Fruit fly (Drosophila melanogaster) whole organism, embryonic: ENCODE results near the gene peb.

Source experiments
- Atf-2 ChIP-seq: fragments of 200-800 bp; sonication (Bioruptor generic); optimal IDR thresholded peaks from 2 replicates; lab custom pipeline; 2016; ENCODE audit warnings: missing biosample characterization, missing genetic modification characterization
- CG10979 ChIP-seq: fragments of 200-800 bp; sonication (Bioruptor generic); optimal IDR thresholded peaks from 2 replicates; lab custom pipeline; 2018; ENCODE audit warnings: missing biosample characterization, mild to moderate bottlenecking, missing genetic modification characterization, moderate library complexity
- CG11085 ChIP-seq: fragments of 200-800 bp; sonication (Bioruptor generic); IDR thresholded peaks from 2 replicates; pipeline ENCODE4 v1.3.6; 2022; ENCODE audit warnings: missing biosample characterization, missing genetic modification characterization
- CG14014 ChIP-seq: fragments of 200-800 bp; sonication (Bioruptor generic); IDR thresholded peaks from 2 replicates; pipeline ENCODE4 v1.3.6; 2022; ENCODE audit warnings: missing biosample characterization, missing genetic modification characterization
- CG14710 ChIP-seq: fragments of 200-800 bp; sonication (Bioruptor generic); optimal IDR thresholded peaks from 3 replicates; lab custom pipeline; 2019; ENCODE audit warnings: missing biosample characterization, mild to moderate bottlenecking, missing genetic modification characterization, moderate library complexity
- CG17612 ChIP-seq: fragments of 200-800 bp; sonication (Bioruptor generic); IDR thresholded peaks from 2 replicates; pipeline ENCODE4 v1.3.6; 2022; ENCODE audit warnings: missing biosample characterization, missing genetic modification characterization
- CG18764 ChIP-seq: fragments of 200-800 bp; sonication (Bioruptor generic); optimal IDR thresholded peaks from 3 replicates; lab custom pipeline; 2016; ENCODE audit warnings: missing biosample characterization, missing genetic modification characterization
- CG2875 ChIP-seq: fragments of 200-800 bp; sonication (Bioruptor generic); optimal IDR thresholded peaks from 2 replicates; lab custom pipeline; 2017; ENCODE audit warnings: missing biosample characterization, mild to moderate bottlenecking, missing genetic modification characterization, missing genetic modification reagents
- CG30431 ChIP-seq: fragments of 200-800 bp; sonication (Bioruptor generic); optimal IDR thresholded peaks from 2 replicates; lab custom pipeline; 2017; ENCODE audit warnings: missing biosample characterization, missing genetic modification characterization
- CG32767 ChIP-seq: fragments of 200-800 bp; sonication (Bioruptor generic); IDR thresholded peaks from 2 replicates; pipeline ENCODE4 v1.3.6; 2022; ENCODE audit warnings: missing biosample characterization, missing genetic modification characterization
- CG4730 ChIP-seq: fragments of 200-800 bp; sonication (Bioruptor generic); IDR thresholded peaks from 2 replicates; pipeline ENCODE4 v1.3.6; 2022; ENCODE audit warnings: missing biosample characterization, missing genetic modification characterization
- CG6683 ChIP-seq: fragments of 200-800 bp; sonication (Bioruptor generic); optimal IDR thresholded peaks from 2 replicates; lab custom pipeline; 2017; ENCODE audit warnings: missing biosample characterization, mild to moderate bottlenecking, missing genetic modification characterization, missing genetic modification reagents
- CG7271 ChIP-seq: fragments of 200-800 bp; sonication (Bioruptor generic); optimal IDR thresholded peaks from 2 replicates; lab custom pipeline; 2018; ENCODE audit warnings: missing biosample characterization, mild to moderate bottlenecking, missing genetic modification characterization, moderate library complexity
- CG7928 ChIP-seq: fragments of 200-800 bp; sonication (Bioruptor generic); optimal IDR thresholded peaks from 2 replicates; lab custom pipeline; 2017; ENCODE audit warnings: missing biosample characterization, mild to moderate bottlenecking, missing genetic modification characterization
- CG8089 ChIP-seq: fragments of 200-800 bp; sonication (Bioruptor generic); optimal IDR thresholded peaks from 3 replicates; lab custom pipeline; 2016; ENCODE audit warnings: missing biosample characterization, missing genetic modification characterization
- CG8359 ChIP-seq: fragments of 200-800 bp; sonication (Bioruptor generic); optimal IDR thresholded peaks from 2 replicates; lab custom pipeline; 2017; ENCODE audit warnings: missing biosample characterization, mild to moderate bottlenecking, missing genetic modification characterization, borderline replicate concordance
- CHES-1-like ChIP-seq: fragments of 200-800 bp; sonication (Bioruptor generic); optimal IDR thresholded peaks from 2 replicates; lab custom pipeline; 2016; ENCODE audit warnings: missing biosample characterization, missing genetic modification characterization
- D ChIP-seq, 2 experiments: fragments of 200-800 bp in 1 of 2; fragments of >200 bp in 1 of 2; sonication (Bioruptor generic) in 1 of 2; optimal IDR thresholded peaks; 2 replicates in 1 of 2; 3 replicates in 1 of 2; lab custom pipeline; 2017; ENCODE audit warnings: mild to moderate bottlenecking in 1 of 2, missing biosample characterization in 1 of 2, missing genetic modification characterization in 1 of 2, missing genetic modification reagents in 1 of 2
- Dek ChIP-seq: fragments of 200-800 bp; sonication (Bioruptor generic); optimal IDR thresholded peaks from 3 replicates; lab custom pipeline; 2019; ENCODE audit warnings: missing biosample characterization, mild to moderate bottlenecking, missing genetic modification characterization, moderate library complexity
- Dp ChIP-seq: fragments of 200-800 bp; sonication (Bioruptor generic); optimal IDR thresholded peaks from 2 replicates; lab custom pipeline; 2018; ENCODE audit warnings: missing biosample characterization, mild to moderate bottlenecking, missing genetic modification characterization, moderate library complexity
- Fer2 ChIP-seq: fragments of 200-800 bp; sonication (Bioruptor generic); optimal IDR thresholded peaks from 2 replicates; lab custom pipeline; 2018; ENCODE audit warnings: missing biosample characterization, mild to moderate bottlenecking, missing genetic modification characterization, moderate library complexity
- HmgD ChIP-seq: fragments of 200-800 bp; sonication (Bioruptor generic); optimal IDR thresholded peaks from 3 replicates; lab custom pipeline; 2016; ENCODE audit warnings: missing biosample characterization, missing genetic modification characterization
- Hmr ChIP-seq: fragments of 200-800 bp; sonication (Bioruptor generic); optimal IDR thresholded peaks from 3 replicates; lab custom pipeline; 2017; ENCODE audit warnings: mild to moderate bottlenecking, missing biosample characterization, missing genetic modification reagents, missing genetic modification characterization
- MESR4 ChIP-seq: fragments of 200-800 bp; sonication (Bioruptor generic); optimal IDR thresholded peaks from 2 replicates; lab custom pipeline; 2018; ENCODE audit warnings: missing biosample characterization, mild to moderate bottlenecking, missing genetic modification characterization, moderate library complexity
- Med ChIP-seq: fragments of 200-800 bp; sonication (Bioruptor generic); peaks from one replicate; lab custom pipeline; 2016; ENCODE audit warnings: missing biosample characterization, missing genetic modification characterization, mild to moderate bottlenecking, inconsistent platforms, moderate library complexity
- NC2β ChIP-seq: fragments of 200-800 bp; sonication (Bioruptor generic); optimal IDR thresholded peaks from 2 replicates; lab custom pipeline; 2016; ENCODE audit warnings: missing biosample characterization, missing genetic modification characterization
- NFAT ChIP-seq: fragments of 200-800 bp; sonication (Bioruptor generic); IDR thresholded peaks from 2 replicates; pipeline ENCODE4 v1.3.6; 2022; ENCODE audit warnings: missing biosample characterization, missing genetic modification characterization
- Scr ChIP-seq: fragments of 200-800 bp; sonication (Bioruptor generic); IDR thresholded peaks from 2 replicates; pipeline ENCODE4 v1.3.6; 2022; ENCODE audit warnings: missing biosample characterization, missing genetic modification characterization; ENCODE audit not compliant: partially characterized antibody
- Six4 ChIP-seq: fragments of 200-800 bp; sonication (Bioruptor generic); optimal IDR thresholded peaks from 2 replicates; lab custom pipeline; 2016; ENCODE audit warnings: missing biosample characterization, missing genetic modification characterization
- Sox102F ChIP-seq: fragments of 200-800 bp; sonication (Bioruptor generic); optimal IDR thresholded peaks from 2 replicates; lab custom pipeline; 2018; ENCODE audit warnings: missing biosample characterization, mild to moderate bottlenecking, missing genetic modification characterization, moderate library complexity
- Usf ChIP-seq: fragments of 200-800 bp; sonication (Bioruptor generic); optimal IDR thresholded peaks from 2 replicates; lab custom pipeline; 2017; ENCODE audit warnings: missing genotype, missing biosample characterization, missing genetic modification characterization
- YL-1 ChIP-seq: fragments of 200-800 bp; sonication (Bioruptor generic); optimal IDR thresholded peaks from 3 replicates; lab custom pipeline; 2017; ENCODE audit warnings: missing biosample characterization, mild to moderate bottlenecking, missing genetic modification characterization
- bsh ChIP-seq, 2 experiments: fragments of 200-800 bp; sonication (Bioruptor generic); optimal IDR thresholded peaks; 2 replicates each; lab custom pipeline; 2017 to 2018; ENCODE audit warnings: mild to moderate bottlenecking in 2 of 2, missing biosample characterization in 2 of 2, missing genetic modification characterization in 2 of 2, moderate library complexity in 1 of 2
- cad ChIP-seq: fragments of >200 bp; optimal IDR thresholded peaks from 2 replicates; lab custom pipeline; 2017; ENCODE audit warnings: missing biosample characterization, missing genetic modification characterization
- da ChIP-seq: fragments of 200-800 bp; sonication (Bioruptor generic); optimal IDR thresholded peaks from 2 replicates; lab custom pipeline; 2016; ENCODE audit warnings: missing biosample characterization, missing genetic modification characterization
- dati ChIP-seq: fragments of 200-800 bp; sonication (Bioruptor generic); IDR thresholded peaks from 2 replicates; pipeline ENCODE4 v1.3.6; 2022; ENCODE audit warnings: missing biosample characterization, missing genetic modification characterization
- dysf ChIP-seq: fragments of 200-800 bp; sonication (Bioruptor generic); IDR thresholded peaks from 3 replicates; pipeline ENCODE4 v1.3.6; 2022; ENCODE audit warnings: missing biosample characterization, missing genetic modification characterization
- eve ChIP-seq, 2 experiments: fragments of >200 bp; optimal IDR thresholded peaks; 2 replicates each; lab custom pipeline; 2017; ENCODE audit warnings: missing biosample characterization in 2 of 2, missing genetic modification characterization in 2 of 2
- gcm ChIP-seq: fragments of 200-800 bp; sonication (Bioruptor generic); optimal IDR thresholded peaks from 2 replicates; lab custom pipeline; 2019; ENCODE audit warnings: missing biosample characterization, mild to moderate bottlenecking, missing genetic modification characterization, moderate library complexity
- grn ChIP-seq: fragments of 200-800 bp; sonication (Bioruptor generic); optimal IDR thresholded peaks from 3 replicates; lab custom pipeline; 2017; ENCODE audit warnings: missing biosample characterization, missing genetic modification characterization
- hb ChIP-seq: fragments of 200-800 bp; sonication (Bioruptor generic); IDR thresholded peaks from 3 replicates; pipeline ENCODE4 v1.3.6; 2022; ENCODE audit warnings: missing biosample characterization, missing genetic modification characterization; ENCODE audit not compliant: partially characterized antibody
- onecut ChIP-seq: fragments of 200-800 bp; sonication (Bioruptor generic); IDR thresholded peaks from 2 replicates; pipeline ENCODE4 v1.3.6; 2022; ENCODE audit warnings: missing biosample characterization, missing genetic modification characterization
- pb ChIP-seq: fragments of 200-800 bp; sonication (Bioruptor generic); optimal IDR thresholded peaks from 3 replicates; lab custom pipeline; 2016; ENCODE audit warnings: missing biosample characterization, missing genetic modification characterization
- prd ChIP-seq, 3 experiments: fragments of >200 bp in 2 of 3; fragments of 200-800 bp in 1 of 3; sonication (Bioruptor generic) in 1 of 3; optimal IDR thresholded peaks in 2 of 3; IDR thresholded peaks in 1 of 3; 2 replicates in 2 of 3; 3 replicates in 1 of 3; pipeline versions ENCODE4 v1.3.6 to Lab custom; 2017 to 2022; ENCODE audit warnings: missing biosample characterization in 1 of 3, missing genetic modification characterization in 1 of 3
- repo ChIP-seq: fragments of 200-800 bp; sonication (Bioruptor generic); optimal IDR thresholded peaks from 2 replicates; lab custom pipeline; 2016; ENCODE audit warnings: missing biosample characterization, missing genetic modification characterization
- rib ChIP-seq: fragments of 200-800 bp; sonication (Bioruptor generic); IDR thresholded peaks from 2 replicates; pipeline ENCODE4 v1.3.6; 2022; ENCODE audit warnings: missing biosample characterization, missing genetic modification characterization
- sim ChIP-seq: fragments of 200-800 bp; sonication (Bioruptor generic); IDR thresholded peaks from 2 replicates; pipeline ENCODE4 v1.3.6; 2022; ENCODE audit warnings: missing biosample characterization, missing genetic modification characterization
- so ChIP-seq: fragments of 200-800 bp; sonication (Bioruptor generic); IDR thresholded peaks from 3 replicates; pipeline ENCODE4 v1.3.6; 2022; ENCODE audit warnings: missing biosample characterization, missing genetic modification characterization
- ttk ChIP-seq: fragments of 200-800 bp; sonication (Bioruptor generic); IDR thresholded peaks from 2 replicates; pipeline ENCODE4 v2.1.2; 2022; ENCODE audit warnings: missing biosample characterization, missing genetic modification characterization
- vnd ChIP-seq: fragments of 200-800 bp; sonication (Bioruptor generic); IDR thresholded peaks from 3 replicates; pipeline ENCODE4 v1.3.6; 2022; ENCODE audit warnings: missing biosample characterization, missing genetic modification characterization; ENCODE audit not compliant: partially characterized antibody

peb gene

DNA sequence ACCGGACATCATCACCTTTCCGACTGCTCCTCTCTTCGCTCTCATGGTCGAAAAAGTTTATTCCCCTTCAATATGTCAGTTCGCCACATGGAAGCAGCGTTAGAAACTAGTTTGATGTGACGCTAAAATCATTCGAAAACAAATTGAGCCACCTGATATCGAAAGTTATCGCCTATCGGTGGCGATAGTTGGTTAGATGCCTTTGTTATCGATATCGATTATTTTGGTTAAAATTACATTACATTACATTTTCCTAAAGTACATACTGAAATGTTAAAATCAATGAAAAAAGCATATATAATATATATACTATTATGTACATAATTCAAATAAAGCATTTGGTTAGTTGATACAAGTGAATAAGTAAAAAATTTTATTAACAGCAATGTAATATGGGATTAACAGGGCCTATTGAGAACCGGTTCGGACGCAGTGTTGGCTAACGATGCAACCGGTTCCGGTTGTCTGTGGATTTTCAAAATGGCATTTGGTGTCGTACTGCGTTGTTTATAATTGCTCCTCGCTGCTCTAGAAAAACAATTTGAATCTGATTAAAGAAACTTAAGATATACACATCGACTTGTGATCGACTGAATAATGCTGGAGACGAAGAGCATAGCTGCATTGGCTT lies 18.6 kb downstream of the peb start, which contains the start of the genes Alms1a and pon (continued):
- TF ChIP-seq CG18764 (GFP tag; lab: Kevin White, UChicago) (no peak), hb (GFP tag; lab: Robert Waterston, UW) (peak; percentile 94), CG32767 (GFP tag; lab: Robert Waterston, UW) (no peak), so (no peak), sim (GFP tag; lab: Robert Waterston, UW) (no peak), MESR4 (GFP tag; lab: Kevin White, UChicago) (no peak), Sox102F (no peak), bsh (GFP tag; optimal IDR thresholded peaks at IDR 0.05; lab: Kevin White, UChicago) (no peak), da (GFP tag; lab: Kevin White, UChicago) (no peak), pb (GFP tag; lab: Kevin White, UChicago) (no peak), CG17612 (GFP tag; lab: Robert Waterston, UW) (no peak), Dek (no peak), CG6683 (no peak), NC2β (GFP tag; lab: Kevin White, UChicago) (no peak), CG2875 (GFP tag; lab: Kevin White, UChicago) (no peak), vnd (GFP tag; lab: Robert Waterston, UW) (peak; percentile 88), repo (GFP tag; lab: Kevin White, UChicago) (no peak), NFAT (GFP tag; lab: Robert Waterston, UW) (no peak), YL-1 (GFP tag; lab: Kevin White, UChicago) (peak; percentile 11), Hmr (no peak), CG30431 (GFP tag; lab: Kevin White, UChicago) (no peak), eve (GFP tag; optimal IDR thresholded peaks at IDR 0.05; lab: Kevin White, UChicago) (no peak), dati (no peak), CG14014 (no peak), Six4 (GFP tag; lab: Kevin White, UChicago) (no peak), Scr (peak; percentile 84), CG14710 (tag; lab: Kevin White, UChicago) (peak; percentile 37), CG7928 (GFP tag; lab: Kevin White, UChicago) (no peak), CG8359 (no peak), Usf (GFP tag; lab: Kevin White, UChicago) (no peak), grn (GFP tag; lab: Kevin White, UChicago) (no peak), onecut (GFP tag; lab: Robert Waterston, UW) (no peak), CHES-1-like (GFP tag; lab: Kevin White, UChicago) (no peak), ttk (no peak), CG10979 (no peak), Med (GFP tag; lab: Kevin White, UChicago) (peak; percentile 23), HmgD (no peak), CG11085 (GFP tag; lab: Robert Waterston, UW) (no peak), rib (no peak), Atf-2 (GFP tag; lab: Kevin White, UChicago) (no peak), CG8089 (GFP tag; lab: Kevin White, UChicago) (no peak), CG4730 (GFP tag; lab: Robert Waterston, UW) (no peak), cad (no peak), Dp (GFP tag; lab: Kevin White, UChicago) (peak; percentile 71), gcm (no peak), D (optimal IDR thresholded peaks at IDR 0.05; lab: Kevin White, UChicago) (no peak), D (GFP tag; optimal IDR thresholded peaks at IDR 0.05; lab: Kevin White, UChicago) (no peak), dysf (no peak), Fer2 (tag; lab: Kevin White, UChicago) (no peak), CG7271 (no peak), prd (optimal IDR thresholded peaks at IDR 0.05; lab: Kevin White, UChicago) (no peak), prd (GFP tag; IDR thresholded peaks at IDR 0.05; lab: Robert Waterston, UW) (no peak)
